Fruit fly (Drosophila melanogaster) whole organism: Measurements from ENCODE around the gene Ugt36E1.

Source experiments
- CG8478 ChIP-seq: fragments of >200 bp; optimal IDR thresholded peaks from 2 replicates; lab custom pipeline; 2018; ENCODE audit warnings: inconsistent platforms
- Dll ChIP-seq: fragments of >200 bp; optimal IDR thresholded peaks from 2 replicates; lab custom pipeline; 2017
- EcR ChIP-seq, 2 experiments: fragments of >200 bp; optimal IDR thresholded peaks; 2 replicates each; lab custom pipeline; 2017; ENCODE audit warnings: missing biosample characterization in 2 of 2, missing genetic modification characterization in 2 of 2, missing genetic modification reagents in 2 of 2
- pan ChIP-seq: fragments of >200 bp; optimal IDR thresholded peaks from 2 replicates; lab custom pipeline; 2017
- psq ChIP-seq: fragments of >200 bp; optimal IDR thresholded peaks from 2 replicates; lab custom pipeline; 2017
- usp ChIP-seq: fragments of >200 bp; optimal IDR thresholded peaks from 2 replicates; lab custom pipeline; 2017; ENCODE audit warnings: missing biosample characterization, missing genetic modification characterization, mixed read lengths

DNA sequence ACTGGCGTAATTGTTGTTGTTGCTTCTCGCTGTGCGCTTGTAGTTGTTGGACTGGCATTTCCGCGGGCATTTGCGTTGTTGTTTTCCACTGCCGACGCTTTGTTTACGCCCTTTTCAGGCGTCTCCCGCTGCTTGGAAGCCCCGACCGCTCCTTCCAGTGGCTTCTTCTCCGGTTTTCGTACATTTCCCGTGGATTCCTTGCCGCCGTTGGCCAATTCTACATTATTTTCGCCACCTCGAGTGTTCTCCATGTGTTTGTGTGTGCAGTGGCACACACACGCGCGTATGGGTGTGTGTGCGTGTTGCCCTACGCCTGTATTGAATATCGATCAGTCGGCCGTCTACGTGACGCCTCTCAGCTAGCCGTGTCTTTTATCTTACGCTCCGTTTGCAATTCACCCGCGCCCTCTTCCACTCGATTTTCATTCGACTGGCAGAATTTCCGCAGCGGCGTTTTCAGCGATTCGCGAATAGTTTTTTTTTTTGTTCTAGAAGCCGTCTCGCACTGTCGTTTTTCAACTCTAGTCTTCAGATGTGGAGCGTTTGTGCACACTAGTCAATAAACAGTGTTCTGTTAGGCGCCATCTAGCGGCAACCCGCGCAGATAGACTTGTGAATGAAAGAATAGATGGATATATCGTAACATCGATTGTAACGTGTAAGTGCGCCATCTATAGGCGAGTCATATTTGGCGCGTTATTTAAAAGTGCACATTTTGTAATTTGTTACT lies 12.7 kb downstream of the Ugt36E1 start, which contains the start of gene CG10600:
- TF ChIP-seq Dll (lab: Kevin White, UChicago), result no peak
- no peak for TF ChIP-seq usp (GFP tag; lab: Kevin White, UChicago)
- TF ChIP-seq EcR (GFP tag; optimal IDR thresholded peaks at IDR 0.05; lab: Kevin White, UChicago), result no peak
- TF ChIP-seq CG8478, result no peak
- TF ChIP-seq pan, result no peak
- no peak for TF ChIP-seq psq (lab: Kevin White, UChicago)
